Worm (Caenorhabditis elegans) whole organism, L2 larva: Measurements from ENCODE around the gene col-186.

Experiments used
- lin-13 ChIP-seq: fragments of 150-350 bp; optimal IDR thresholded peaks from 2 replicates; lab custom pipeline; 2014; ENCODE audit warnings: missing biosample characterization, missing genetic modification reagents, missing genetic modification characterization
- nhr-11 ChIP-seq: fragments of 150-350 bp; optimal IDR thresholded peaks from 2 replicates; lab custom pipeline; 2014; ENCODE audit warnings: missing biosample characterization, missing genetic modification characterization

DNA sequence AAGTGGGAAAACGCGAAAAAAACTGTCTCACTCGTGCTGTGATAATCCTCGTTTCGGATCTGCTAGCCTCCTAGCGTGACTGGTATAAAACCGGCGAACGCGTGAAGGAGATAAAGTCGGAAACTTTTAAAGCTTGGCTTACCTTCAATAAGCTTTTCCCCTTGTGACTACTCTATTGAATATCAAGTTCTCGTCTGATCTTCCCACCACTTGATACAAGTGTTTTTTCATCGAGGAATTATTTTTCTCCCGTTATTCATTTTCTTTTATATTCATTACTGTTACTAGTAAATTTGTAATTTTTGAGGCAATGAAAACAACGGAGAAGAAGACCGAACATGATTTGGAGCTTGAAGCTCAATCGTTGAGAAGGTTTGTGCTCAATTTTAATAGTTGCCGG lies at the start of gene col-186:
- TF ChIP-seq lin-13 (no peak), nhr-11 (tag; lab: Kevin White, UChicago) (no peak)
